Fruit fly (Drosophila melanogaster): ENCODE data around the gene CG10587.

CG10587 gene

DNA sequence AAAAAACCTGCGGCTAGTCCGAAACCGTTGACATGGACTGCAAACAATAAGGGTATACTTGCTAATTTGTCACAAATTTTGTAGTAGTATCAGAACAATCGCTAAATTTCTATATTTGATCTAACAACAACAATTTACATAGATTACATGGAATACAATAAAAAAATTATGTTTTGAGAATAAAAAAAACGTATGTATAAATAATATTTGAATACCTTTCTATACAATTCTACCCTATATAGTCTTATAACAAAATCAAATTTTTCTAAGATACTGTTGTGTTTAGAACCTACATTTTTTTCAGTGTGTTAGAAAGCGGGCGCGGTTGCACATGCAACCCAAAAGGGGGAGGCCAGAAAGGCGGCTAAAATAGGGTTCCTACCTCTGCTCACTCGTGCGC, 21.0 kb upstream of the CG10587 start:
- no peak for TF ChIP-seq CG17801 (GFP tag; optimal IDR thresholded peaks at IDR 0.05; ENCODE audit: partially characterized antibody)

DNA sequence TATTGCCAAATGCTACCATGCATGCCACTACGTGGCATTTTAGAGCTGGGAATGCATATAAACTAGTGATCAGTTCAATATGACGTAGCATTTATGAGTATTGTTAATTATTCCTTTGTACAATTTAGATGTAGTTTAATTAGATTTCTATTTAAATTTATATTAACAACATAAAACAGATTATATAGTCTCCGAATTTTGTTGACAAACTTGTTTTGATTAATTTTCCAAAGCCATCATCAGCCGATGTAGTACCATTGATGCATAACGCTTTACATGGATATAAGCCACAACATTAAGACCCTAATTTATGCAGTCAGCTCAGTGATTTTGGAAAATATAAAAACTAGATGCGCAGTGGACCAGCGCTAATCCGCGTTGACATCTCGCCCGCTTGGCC, 20.2 kb upstream of the CG10587 start:
- TF ChIP-seq CG17801 (GFP tag; optimal IDR thresholded peaks at IDR 0.05; ENCODE audit: partially characterized antibody) = no peak

DNA sequence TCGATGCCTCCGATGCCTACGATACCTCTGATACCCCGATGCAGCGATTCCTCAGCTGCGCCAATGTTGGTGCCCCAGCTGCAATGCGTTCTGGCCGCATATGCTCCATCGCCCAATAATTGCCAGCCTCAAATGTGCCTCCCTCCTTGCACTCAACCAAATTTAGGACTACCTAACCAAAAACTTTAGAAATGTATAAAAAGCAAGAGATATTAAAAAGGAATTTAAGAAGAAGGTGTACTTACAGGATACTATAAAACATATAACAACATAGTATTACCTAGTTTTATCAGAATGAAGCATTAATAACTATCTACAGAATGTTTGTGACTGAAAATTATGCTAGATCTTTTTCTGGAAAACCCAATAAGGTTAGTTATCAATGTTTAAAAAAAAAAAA, 19.4 kb upstream of the CG10587 start:
- TF ChIP-seq CG17801 (GFP tag; optimal IDR thresholded peaks at IDR 0.05; ENCODE audit: partially characterized antibody) = no peak

DNA sequence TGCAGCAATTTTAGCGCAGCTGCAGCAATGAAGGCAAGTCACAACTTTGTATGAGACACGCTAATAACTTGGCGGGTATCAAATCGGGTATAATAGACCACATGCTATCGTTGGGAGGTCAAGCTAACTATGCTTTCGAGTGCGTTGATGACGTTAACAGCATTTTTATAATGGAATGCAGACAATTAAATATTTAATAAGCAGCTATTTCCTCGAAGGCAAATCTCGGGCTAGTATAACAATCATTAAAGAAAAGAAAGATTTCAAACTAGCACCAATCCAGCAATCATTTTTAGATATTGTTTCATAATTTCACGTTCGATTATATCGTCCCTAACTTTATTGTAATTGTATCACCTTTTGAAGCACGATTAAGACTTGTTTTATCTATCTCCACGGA, 18.1 kb upstream of the CG10587 start:
- TF ChIP-seq CG17801 (GFP tag; optimal IDR thresholded peaks at IDR 0.05; ENCODE audit: partially characterized antibody) = no peak

DNA sequence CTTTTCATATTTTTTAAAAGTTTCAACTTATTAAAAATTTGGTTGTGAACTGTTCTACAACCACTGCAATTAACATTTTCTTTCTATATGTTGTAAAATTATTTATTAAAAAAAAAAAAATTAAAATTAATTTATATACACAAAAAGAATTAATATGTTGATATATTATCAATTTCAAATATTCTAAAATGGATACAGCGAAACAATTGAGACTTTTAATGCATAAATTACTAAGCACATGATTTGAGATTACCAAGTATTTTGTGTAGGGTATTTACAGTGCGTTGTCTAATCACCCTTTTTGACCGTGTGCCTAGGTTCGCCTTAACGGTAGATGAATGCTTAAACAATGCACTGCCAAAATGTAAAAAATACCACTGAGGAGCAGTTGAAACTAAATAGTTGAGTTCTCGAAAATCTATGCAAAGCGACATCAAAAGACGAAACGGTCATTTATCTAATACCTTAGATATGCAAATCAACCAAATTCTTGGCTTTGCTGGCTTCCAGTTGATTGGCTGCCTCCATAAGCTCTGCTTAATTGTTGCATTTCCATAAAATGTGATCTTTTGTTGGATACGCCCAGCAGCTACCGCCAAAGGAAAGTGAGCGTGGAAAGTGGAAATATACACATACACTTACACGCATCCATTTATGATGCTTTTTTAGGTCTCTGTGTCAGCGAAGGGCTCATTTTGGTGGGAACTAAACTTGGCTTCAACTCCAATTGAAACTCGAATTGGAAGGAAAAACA, 14.8 kb upstream of the CG10587 start:
- TF ChIP-seq CG17801 (GFP tag; optimal IDR thresholded peaks at IDR 0.05; ENCODE audit: partially characterized antibody) = no peak

DNA sequence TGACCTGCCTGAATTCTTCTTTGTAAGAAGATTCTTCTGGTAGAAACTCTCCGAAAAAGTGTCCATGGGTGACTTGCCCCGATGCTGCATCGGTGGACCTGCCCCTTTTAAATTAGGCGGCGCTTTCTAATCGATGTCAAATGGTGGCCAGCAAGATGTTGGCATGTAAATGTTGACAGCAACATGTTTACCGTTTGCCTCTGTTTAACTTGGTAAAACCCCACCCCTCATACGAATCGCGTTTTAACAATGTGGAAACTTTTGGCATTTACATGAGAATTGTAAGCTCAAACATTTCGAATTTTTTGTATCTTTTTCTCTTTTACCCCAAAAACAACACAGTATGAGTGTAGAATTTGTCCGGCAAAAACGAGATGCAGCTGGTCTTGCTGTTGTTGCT, 14.0 kb upstream of the CG10587 start:
- no peak for TF ChIP-seq CG17801 (GFP tag; optimal IDR thresholded peaks at IDR 0.05; ENCODE audit: partially characterized antibody)

DNA sequence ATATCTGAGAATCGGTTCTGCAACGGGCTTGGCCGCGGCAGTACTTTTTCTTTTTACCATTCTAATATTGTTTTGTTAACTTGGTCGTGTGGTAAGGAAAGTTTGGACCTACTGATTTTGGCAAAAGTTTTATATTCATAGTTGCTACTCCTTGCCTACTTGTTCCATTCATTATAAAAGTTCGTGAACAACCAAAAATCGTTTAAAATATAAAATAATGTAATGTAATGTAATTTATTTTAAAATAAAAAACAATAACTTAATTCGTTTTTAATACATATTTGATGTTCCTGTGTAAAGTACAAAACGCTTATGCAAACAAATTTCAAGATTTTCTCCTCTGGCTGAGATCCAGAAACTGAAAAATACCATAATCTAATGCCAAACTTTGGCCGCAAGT, 12.2 kb upstream of the CG10587 start, which contains the start of gene CG33286:
TSS of gene CG33286 (minus strand) at position 101 of the 400 bp plus-strand sequence.
- TF ChIP-seq CG17801 (GFP tag; optimal IDR thresholded peaks at IDR 0.05; ENCODE audit: partially characterized antibody) = no peak

DNA sequence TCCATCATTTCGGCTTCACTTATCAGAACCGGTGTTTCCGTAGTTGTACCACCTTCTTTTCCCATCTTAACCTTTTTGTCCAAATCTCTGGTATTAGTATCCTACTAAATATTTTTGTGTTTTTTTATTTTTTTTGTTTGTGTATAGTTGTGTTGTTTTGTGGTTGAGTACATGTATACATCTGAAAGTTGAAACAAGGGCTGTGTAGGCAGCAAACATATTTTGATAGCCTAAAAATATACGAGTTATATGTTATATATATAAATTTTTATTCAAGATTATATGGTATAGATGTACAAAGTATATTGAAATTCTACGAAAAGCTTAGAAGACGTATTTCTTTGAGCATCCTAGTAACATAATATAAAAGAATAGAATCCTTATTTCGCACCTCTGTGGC, 8.2 kb upstream of the CG10587 start, which contains the start of gene CG33287:
TSS of gene CG33287 (minus strand) at position 101 of the 400 bp plus-strand sequence.
- TF ChIP-seq CG17801 (GFP tag; optimal IDR thresholded peaks at IDR 0.05; ENCODE audit: partially characterized antibody) = no peak

DNA sequence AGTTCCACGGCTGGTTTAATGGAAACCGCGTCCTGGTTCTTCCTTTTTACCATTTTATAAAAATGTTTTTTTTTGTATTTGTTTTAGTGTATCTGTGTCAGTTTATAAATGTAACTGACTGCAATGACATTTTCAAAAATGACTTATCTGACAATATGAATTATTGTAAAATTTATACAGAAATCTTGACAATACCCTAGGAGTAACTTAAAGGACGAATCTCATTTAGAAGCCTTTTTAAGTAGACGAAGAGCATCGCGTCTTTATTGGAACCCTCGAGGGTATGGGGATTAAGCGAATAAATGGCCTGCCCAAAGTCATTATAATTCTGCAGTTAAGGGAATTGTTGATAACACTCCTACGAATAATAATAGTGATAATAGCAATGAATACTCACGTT, 4.3 kb upstream of the CG10587 start, which contains the start of gene CG12983:
TSS of gene CG12983 (minus strand) at position 101 of the 400 bp plus-strand sequence.
- TF ChIP-seq CG17801 (GFP tag; optimal IDR thresholded peaks at IDR 0.05; ENCODE audit: partially characterized antibody) = no peak

DNA sequence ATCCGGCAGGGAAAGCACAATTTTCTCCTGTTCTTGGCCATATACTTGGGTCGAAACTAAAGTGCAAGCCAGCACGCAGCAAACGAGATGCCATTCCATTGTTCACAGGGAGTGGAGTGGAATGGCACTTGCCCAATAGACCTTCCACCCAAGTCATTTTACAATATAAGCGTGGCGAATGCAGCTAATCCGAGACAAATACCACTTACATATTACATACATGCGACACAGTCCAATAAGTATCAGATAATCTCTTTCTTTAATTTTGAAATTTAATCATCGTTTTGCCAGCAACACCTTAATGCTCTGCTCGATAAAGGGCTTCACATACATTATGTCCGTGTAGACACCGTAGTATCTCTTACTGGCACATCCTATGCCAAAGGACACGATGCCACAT, 1.1 kb downstream of the CG10587 start, which contains the start of gene CG11037:
TSS of gene CG11037 (minus strand) at position 101 of the 400 bp plus-strand sequence.
- TF ChIP-seq CG17801 (GFP tag; optimal IDR thresholded peaks at IDR 0.05; ENCODE audit: partially characterized antibody) = no peak

DNA sequence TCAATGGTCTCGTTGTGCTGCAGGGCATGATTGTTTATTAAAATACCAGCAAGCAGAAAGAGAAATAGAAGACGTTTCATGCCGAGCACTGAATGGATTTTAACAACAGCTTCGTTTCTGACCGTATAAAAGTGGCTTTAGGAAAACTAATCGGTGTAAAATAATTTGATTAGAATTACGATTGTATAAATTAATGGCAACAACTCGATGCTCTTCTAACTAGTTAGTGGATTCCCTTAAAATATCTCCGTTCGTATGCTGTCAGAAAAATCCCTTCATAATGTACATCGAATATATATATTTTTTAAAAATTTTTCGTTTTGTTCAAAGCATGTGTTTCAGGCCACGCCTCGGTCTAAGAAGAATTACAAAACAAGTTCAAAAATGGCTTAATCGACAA, 5.7 kb downstream of the CG10587 start, which contains the start of the genes Sems and CG10588:
TSS of gene Sems (minus strand) at position 101 of the 400 bp plus-strand sequence.
TSS of gene CG10588 (plus strand) at position 285 of the 400 bp plus-strand sequence.
- no peak for TF ChIP-seq CG17801 (GFP tag; optimal IDR thresholded peaks at IDR 0.05; ENCODE audit: partially characterized antibody)

DNA sequence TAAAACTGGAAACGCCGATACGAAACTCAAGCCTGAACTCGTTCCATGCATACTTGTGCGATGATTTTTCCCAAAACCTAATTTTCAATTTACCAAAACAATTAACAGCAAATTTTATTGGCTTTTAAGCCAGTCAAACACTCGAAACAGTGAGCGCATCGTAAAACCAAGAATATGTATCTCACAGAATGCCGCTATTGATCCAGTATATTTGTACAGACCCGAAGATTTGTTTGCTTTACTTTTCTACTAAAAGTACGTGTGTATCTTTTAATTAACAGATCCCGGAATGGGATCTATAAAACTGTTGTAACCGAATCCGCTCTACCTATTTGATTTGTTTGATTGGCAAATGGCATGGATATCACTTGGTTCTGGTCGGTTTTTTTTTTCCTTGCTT, 8.2 kb downstream of the CG10587 start:
- TF ChIP-seq CG17801 (GFP tag; optimal IDR thresholded peaks at IDR 0.05; ENCODE audit: partially characterized antibody) = no peak

DNA sequence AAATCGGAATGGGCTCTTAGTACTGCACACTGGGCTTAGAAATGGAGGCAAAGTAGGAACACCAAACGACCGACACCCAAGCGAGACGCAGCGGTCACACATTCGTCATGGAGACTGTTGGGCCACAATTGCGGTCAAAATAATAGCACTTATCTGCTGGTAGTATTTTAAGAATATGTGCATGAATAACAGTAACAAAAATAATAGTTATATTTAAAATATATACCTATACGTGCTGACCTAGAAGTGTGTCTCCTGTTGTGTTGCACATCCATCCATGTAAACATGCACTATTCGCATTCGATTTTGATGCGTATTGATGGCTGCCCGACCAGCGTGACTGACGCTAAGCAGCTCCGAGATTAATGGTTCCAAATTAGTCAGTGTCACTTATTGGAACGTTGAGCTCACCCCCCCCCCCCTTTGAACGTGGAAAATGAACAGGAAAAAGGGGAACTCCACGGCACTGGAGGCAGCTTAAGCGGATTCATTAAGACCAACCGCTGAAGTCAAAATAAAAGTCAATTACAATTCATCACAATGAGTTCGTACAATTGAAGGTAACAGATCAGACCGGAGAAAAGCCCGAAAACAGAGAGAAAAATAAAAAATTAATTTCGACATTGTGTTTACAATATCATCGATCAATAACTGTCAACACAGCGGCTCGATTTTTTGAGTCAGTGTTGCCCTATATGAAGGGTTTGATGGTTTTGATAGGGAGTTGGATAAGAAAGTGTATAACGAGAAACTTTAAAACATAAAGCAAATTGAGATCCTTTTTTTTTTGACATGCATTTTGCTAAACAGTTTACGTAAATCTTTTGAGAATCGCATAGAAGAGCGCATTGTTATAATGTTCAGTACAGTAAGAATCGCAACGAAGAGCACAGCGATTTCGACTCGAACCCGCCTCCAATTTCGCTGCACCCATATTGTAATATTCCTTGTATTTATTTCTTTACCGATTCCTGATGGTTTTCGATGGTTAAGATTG, 9.4 kb downstream of the CG10587 start:
- no peak for TF ChIP-seq CG17801 (GFP tag; optimal IDR thresholded peaks at IDR 0.05; ENCODE audit: partially characterized antibody)

DNA sequence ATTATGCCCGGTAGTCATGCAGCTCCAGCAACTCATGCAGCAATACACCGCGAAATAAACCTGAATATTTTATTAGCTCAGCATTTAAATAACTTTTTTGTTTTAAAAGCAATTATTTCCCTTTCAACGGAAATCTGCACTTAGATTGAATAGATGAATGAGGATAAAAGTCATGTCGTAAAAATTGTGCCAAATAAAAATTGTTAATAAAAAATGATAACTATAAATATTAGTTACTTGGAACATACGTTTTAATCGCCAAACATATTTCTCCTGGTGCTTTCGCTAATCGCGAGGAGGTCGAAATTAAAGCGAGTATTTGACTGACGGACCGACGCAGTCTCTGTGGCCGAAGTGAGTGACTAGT, 10.3 kb downstream of the CG10587 start:
- no peak for TF ChIP-seq CG17801 (GFP tag; optimal IDR thresholded peaks at IDR 0.05; ENCODE audit: partially characterized antibody)

DNA sequence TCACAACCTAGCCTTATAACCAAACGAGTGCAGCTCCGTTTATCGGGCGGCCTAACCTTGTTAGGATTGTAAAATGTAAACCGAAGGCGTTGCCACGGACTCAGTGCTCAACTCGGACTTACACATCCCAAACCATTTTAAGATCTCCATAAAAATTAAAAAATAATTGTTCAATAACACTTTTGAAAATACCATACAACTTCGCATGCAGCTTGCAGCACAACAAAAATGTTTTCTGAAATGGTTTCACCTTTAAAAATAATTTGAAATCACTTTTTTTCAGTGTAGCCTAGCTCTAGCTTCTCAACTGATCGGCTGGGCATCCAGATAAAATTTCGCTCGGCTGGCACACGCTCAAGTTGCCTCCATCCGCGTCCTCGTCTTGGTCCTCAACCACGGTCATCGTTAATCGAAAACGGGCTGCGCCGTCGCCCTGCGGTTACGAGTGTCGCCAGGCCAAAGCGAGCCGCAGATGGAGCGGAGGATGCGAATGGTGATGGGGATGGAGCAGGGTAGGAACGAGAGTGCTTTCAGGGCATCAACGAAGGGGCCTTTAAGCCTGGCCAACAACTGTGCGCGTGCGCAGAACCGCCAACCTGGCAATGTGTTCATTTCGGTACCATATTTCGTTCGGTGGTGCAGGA, 10.8 kb downstream of the CG10587 start:
- TF ChIP-seq CG17801 (GFP tag; optimal IDR thresholded peaks at IDR 0.05; ENCODE audit: partially characterized antibody) = no peak

Measured in ovary, adult (tissue).